Worm (Caenorhabditis elegans) whole organism, early embryonic: ENCODE data around the gene dmsr-3.

ENCODE experiments used
- B0310.2 ChIP-seq: sonication (generic microtip); optimal IDR thresholded peaks from 2 replicates; lab custom pipeline; 2016; ENCODE audit warnings: mild to moderate bottlenecking, missing genetic modification characterization, missing compliant biosample characterization
- F13C5.2 ChIP-seq: sonication (generic microtip); optimal IDR thresholded peaks from 2 replicates; lab custom pipeline; 2017; ENCODE audit warnings: mild to moderate bottlenecking, missing genetic modification characterization, inconsistent platforms, missing compliant biosample characterization
- aly-1 ChIP-seq: sonication (generic microtip); optimal IDR thresholded peaks from 2 replicates; lab custom pipeline; 2016; ENCODE audit warnings: missing genetic modification characterization, missing compliant biosample characterization
- ama-1 ChIP-seq: fragments of 150-350 bp; optimal IDR thresholded peaks from 2 replicates; lab custom pipeline; 2014
- ceh-13 ChIP-seq: fragments of 200-800 bp; sonication (Bioruptor generic); optimal IDR thresholded peaks from 2 replicates; lab custom pipeline; 2018; ENCODE audit warnings: mild to moderate bottlenecking, missing genetic modification characterization, missing compliant biosample characterization
- ceh-36 ChIP-seq: sonication (generic microtip); optimal IDR thresholded peaks from 2 replicates; lab custom pipeline; 2016; ENCODE audit warnings: missing genetic modification characterization, inconsistent platforms, missing compliant biosample characterization
- ets-7 ChIP-seq: sonication (generic microtip); optimal IDR thresholded peaks from 2 replicates; lab custom pipeline; 2016; ENCODE audit warnings: missing genotype, missing genetic modification characterization, missing compliant biosample characterization
- flt-1 ChIP-seq: fragments of 200-800 bp; sonication (Bioruptor generic); IDR thresholded peaks from 2 replicates; pipeline ENCODE4 v1.3.6; 2022; ENCODE audit warnings: missing genetic modification characterization, missing compliant biosample characterization
- hmbx-1 ChIP-seq: sonication (generic microtip); optimal IDR thresholded peaks from 2 replicates; lab custom pipeline; 2016; ENCODE audit warnings: mild to moderate bottlenecking, missing genetic modification characterization, missing compliant biosample characterization
- hmg-4 ChIP-seq: fragments of 200-800 bp; sonication (Bioruptor generic); optimal IDR thresholded peaks from 2 replicates; lab custom pipeline; 2018; ENCODE audit warnings: mild to moderate bottlenecking, missing genetic modification characterization, missing compliant biosample characterization
- hnd-1 ChIP-seq: sonication (generic microtip); optimal IDR thresholded peaks from 2 replicates; lab custom pipeline; 2016; ENCODE audit warnings: missing genetic modification characterization, missing compliant biosample characterization
- pes-1 ChIP-seq: fragments of 200-800 bp; sonication (Bioruptor generic); IDR thresholded peaks from 2 replicates; pipeline ENCODE4 v1.3.6; 2022; ENCODE audit warnings: missing genetic modification reagents, missing genetic modification characterization, missing compliant biosample characterization
- scrt-1 ChIP-seq: fragments of 200-800 bp; sonication (Bioruptor generic); IDR thresholded peaks from 2 replicates; pipeline ENCODE4 v1.3.6; 2022; ENCODE audit warnings: missing genetic modification characterization, missing compliant biosample characterization
- sea-1 ChIP-seq: fragments of 200-800 bp; sonication (Bioruptor generic); conservative IDR thresholded peaks from 2 replicates; pipeline ENCODE4 v1.3.6; 2022; ENCODE audit warnings: missing genetic modification characterization, missing compliant biosample characterization
- tbx-11 ChIP-seq: fragments of 200-800 bp; sonication (Bioruptor generic); IDR thresholded peaks from 2 replicates; pipeline ENCODE4 v1.3.6; 2022; ENCODE audit warnings: missing genetic modification characterization, missing compliant biosample characterization
- tbx-37 ChIP-seq: fragments of 200-800 bp; sonication (Bioruptor generic); conservative IDR thresholded peaks from 2 replicates; pipeline ENCODE4 v1.3.6; 2022; ENCODE audit warnings: missing genetic modification reagents, missing genetic modification characterization, missing compliant biosample characterization
- tra-4 ChIP-seq: sonication (generic microtip); optimal IDR thresholded peaks from 2 replicates; lab custom pipeline; 2017; ENCODE audit warnings: missing genetic modification characterization, missing compliant biosample characterization

Gene dmsr-3

ce11 chrII:13356092-13356491, at the start of gene dmsr-3:
dmsr-3 (minus strand) TSS chrII:13356192.
- TF ChIP-seq hmbx-1 (no peak), ceh-13 (GFP tag; lab: Kevin White, UChicago) (no peak), pes-1 (no peak), aly-1 (tag; lab: Kevin White, UChicago) (no peak), B0310.2 (tag; lab: Kevin White, UChicago) (no peak), scrt-1 (GFP tag; lab: Robert Waterston, UW) (no peak), tbx-11 (GFP tag; lab: Robert Waterston, UW) (no peak), hmg-4 (no peak), ceh-36 (tag; lab: Kevin White, UChicago) (no peak), sea-1 (GFP tag; lab: Robert Waterston, UW) (no peak), ama-1 (lab: Kevin White, UChicago) (no peak), tra-4 (tag; lab: Kevin White, UChicago) (no peak)

ce11 chrII:13402680-13403079, 46.7 kb upstream of the dmsr-3 start, which contains the start of gene pinn-4:
pinn-4 (plus strand) TSS chrII:13402980.
- TF ChIP-seq F13C5.2: no peak
- no peak for TF ChIP-seq hmg-4
- no peak for TF ChIP-seq tbx-11 (GFP tag; lab: Robert Waterston, UW)
- no peak for TF ChIP-seq hmbx-1
- no peak for TF ChIP-seq ets-7 (tag; lab: Kevin White, UChicago)
- no peak for TF ChIP-seq tra-4 (tag; lab: Kevin White, UChicago)
- no peak for TF ChIP-seq aly-1 (tag; lab: Kevin White, UChicago)
- no peak for TF ChIP-seq flt-1 (GFP tag; lab: Robert Waterston, UW)
- no peak for TF ChIP-seq B0310.2 (tag; lab: Kevin White, UChicago)
- no peak for TF ChIP-seq scrt-1 (GFP tag; lab: Robert Waterston, UW)
- TF ChIP-seq ceh-13 (GFP tag; lab: Kevin White, UChicago): no peak
- TF ChIP-seq pes-1: no peak
- no peak for TF ChIP-seq hnd-1 (tag; lab: Kevin White, UChicago)
- TF ChIP-seq tbx-37 (GFP tag; lab: Robert Waterston, UW): no peak

ce11 chrII:13401549-13401948, 45.6 kb upstream of the dmsr-3 start:
- TF ChIP-seq flt-1 (GFP tag; lab: Robert Waterston, UW): no peak
- no peak for TF ChIP-seq tbx-37 (GFP tag; lab: Robert Waterston, UW)
- no peak for TF ChIP-seq sea-1 (GFP tag; lab: Robert Waterston, UW)

- TF ChIP-seq hmg-4 (no peak), tra-4 (tag; lab: Kevin White, UChicago) (no peak), tbx-11 (GFP tag; lab: Robert Waterston, UW) (no peak), aly-1 (tag; lab: Kevin White, UChicago) (no peak), flt-1 (GFP tag; lab: Robert Waterston, UW) (no peak), pes-1 (no peak), sea-1 (GFP tag; lab: Robert Waterston, UW) (no peak), ceh-36 (tag; lab: Kevin White, UChicago) (no peak), F13C5.2 (no peak)
These were observed 33.5 kb upstream of the dmsr-3 start, which contains the start of gene Y48C3A.14 for ce11 chrII:13389461-13389860. Y48C3A.14 (plus strand) TSS chrII:13389761.

ce11 chrII:13383061-13383460, 27.1 kb upstream of the dmsr-3 start:
- TF ChIP-seq hnd-1 (tag; lab: Kevin White, UChicago) (no peak), ceh-36 (tag; lab: Kevin White, UChicago) (no peak), tbx-37 (GFP tag; lab: Robert Waterston, UW) (no peak), hmg-4 (no peak)

- TF ChIP-seq ceh-13 (GFP tag; lab: Kevin White, UChicago) (no peak), flt-1 (GFP tag; lab: Robert Waterston, UW) (no peak), pes-1 (no peak), hmbx-1 (no peak), ama-1 (lab: Kevin White, UChicago) (no peak), F13C5.2 (no peak), ets-7 (tag; lab: Kevin White, UChicago) (no peak), tbx-37 (GFP tag; lab: Robert Waterston, UW) (no peak)
These were observed 20.1 kb upstream of the dmsr-3 start, which contains the start of gene Y48C3A.12 for ce11 chrII:13376112-13376511. Y48C3A.12 (plus strand) TSS chrII:13376412.

- TF ChIP-seq F13C5.2: peak; percentile 54
- TF ChIP-seq aly-1 (tag; lab: Kevin White, UChicago): no peak
These were observed 13.2 kb upstream of the dmsr-3 start, which contains the start of gene Y48C3A.20 for ce11 chrII:13369231-13369630. Y48C3A.20 (plus strand) TSS chrII:13369607.

- TF ChIP-seq B0310.2 (tag; lab: Kevin White, UChicago): no peak
These were observed 11.8 kb upstream of the dmsr-3 start for ce11 chrII:13367784-13368183.

ce11 chrII:13341320-13341719, 14.7 kb downstream of the dmsr-3 start:
- no peak for TF ChIP-seq aly-1 (tag; lab: Kevin White, UChicago)
- no peak for TF ChIP-seq ama-1 (lab: Kevin White, UChicago)
- no peak for TF ChIP-seq scrt-1 (GFP tag; lab: Robert Waterston, UW)
- TF ChIP-seq hmg-4: no peak
- TF ChIP-seq F13C5.2: no peak
- TF ChIP-seq ets-7 (tag; lab: Kevin White, UChicago): no peak
- TF ChIP-seq B0310.2 (tag; lab: Kevin White, UChicago): no peak
- no peak for TF ChIP-seq hnd-1 (tag; lab: Kevin White, UChicago)
- TF ChIP-seq flt-1 (GFP tag; lab: Robert Waterston, UW): 0 out of 2 replicates have a peak, but pooled peaks have one; percentile 1
- TF ChIP-seq pes-1: no peak
- TF ChIP-seq tbx-37 (GFP tag; lab: Robert Waterston, UW): no peak
- TF ChIP-seq ceh-36 (tag; lab: Kevin White, UChicago): peak; percentile 78
